Worm (Caenorhabditis elegans): Measurements from ENCODE around the gene Y55D5A.1.

ce11 chrIII:2937780-2938179 is 44.4 kb upstream of the Y55D5A.1 start:
- TF ChIP-seq med-1 (GFP tag; optimal IDR thresholded peaks at IDR 0.05; ENCODE audit: insufficient read depth) (no peak), klf-2 (GFP tag; conservative IDR thresholded peaks at IDR 0.05) (no peak), tab-1 (GFP tag; IDR thresholded peaks at IDR 0.05) (no peak), flt-1 (GFP tag; IDR thresholded peaks at IDR 0.05) (0 out of 2 replicates have a peak, but pooled peaks have one; percentile 10)

All from whole organism, midembryonic.